Worm (Caenorhabditis elegans): ENCODE results near the gene stip-1.

Gene stip-1

DNA sequence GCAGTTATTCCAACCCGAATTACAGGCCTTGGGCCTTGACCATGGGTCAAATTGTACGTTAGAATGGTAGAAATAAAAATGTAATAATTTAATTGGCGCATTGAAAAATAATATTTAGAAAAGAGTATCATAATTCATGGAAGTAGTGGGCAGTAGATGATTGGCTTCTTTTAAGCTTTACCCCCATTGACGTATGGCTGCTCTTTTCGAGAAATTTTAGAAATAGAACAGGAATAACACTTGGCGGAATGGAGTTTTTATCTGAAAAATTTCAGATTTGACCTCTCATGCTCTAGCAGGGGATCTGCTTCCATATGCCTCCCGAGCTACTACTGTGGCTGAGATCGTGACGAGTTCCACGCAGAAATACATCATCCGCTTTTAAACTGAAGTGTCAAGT, 41.1 kb downstream of the stip-1 start, which contains the start of gene gcy-4:
TSS of gene gcy-4 (minus strand) at position 101 of the 400 bp plus-strand sequence.
- no peak for TF ChIP-seq unc-62 (GFP tag; optimal IDR thresholded peaks at IDR 0.05)
- no peak for TF ChIP-seq aly-2 (tag; optimal IDR thresholded peaks at IDR 0.05)
- TF ChIP-seq zag-1 (tag; optimal IDR thresholded peaks at IDR 0.05) = no peak
- TF ChIP-seq F13H6.1 (tag; optimal IDR thresholded peaks at IDR 0.05) = no peak
- no peak for TF ChIP-seq fos-1 (tag; optimal IDR thresholded peaks at IDR 0.05)
- TF ChIP-seq ztf-1 (GFP tag; conservative IDR thresholded peaks at IDR 0.05) = no peak
- no peak for TF ChIP-seq nhr-237 (tag; optimal IDR thresholded peaks at IDR 0.05)
- TF ChIP-seq ama-1 (optimal IDR thresholded peaks at IDR 0.05) = no peak
- TF ChIP-seq elt-3 (tag; optimal IDR thresholded peaks at IDR 0.05) = no peak
- no peak for TF ChIP-seq lin-13 (GFP tag; optimal IDR thresholded peaks at IDR 0.05)
- TF ChIP-seq nhr-77 (tag; optimal IDR thresholded peaks at IDR 0.05) = no peak

- peak; percentile 39 for TF ChIP-seq snpc-4 (tag; optimal IDR thresholded peaks at IDR 0.05)
- TF ChIP-seq C34F6.9 (tag; optimal IDR thresholded peaks at IDR 0.05) = peak; percentile 71
- TF ChIP-seq gmeb-1 (tag; optimal IDR thresholded peaks at IDR 0.05) = peak; percentile 81
- TF ChIP-seq mab-5 (tag; optimal IDR thresholded peaks at IDR 0.05) = peak; percentile 9
- peak; percentile 79 for TF ChIP-seq lin-13 (GFP tag; optimal IDR thresholded peaks at IDR 0.05)
- TF ChIP-seq crh-2 (tag; optimal IDR thresholded peaks at IDR 0.05) = peak; percentile 69
- TF ChIP-seq lsy-2 (tag; optimal IDR thresholded peaks at IDR 0.05) = peak; percentile 13 to 76
- TF ChIP-seq ceh-16 (tag; optimal IDR thresholded peaks at IDR 0.05) = no peak
- peak; percentile 77 for TF ChIP-seq F13H6.1 (tag; optimal IDR thresholded peaks at IDR 0.05)
- TF ChIP-seq ztf-11 (tag; optimal IDR thresholded peaks at IDR 0.05) = no peak
- no peak for TF ChIP-seq nhr-237 (tag; optimal IDR thresholded peaks at IDR 0.05)
- peak; percentile 83 for TF ChIP-seq lin-11 (tag; optimal IDR thresholded peaks at IDR 0.05)
- peak; percentile 51 for TF ChIP-seq skn-1 (tag; optimal IDR thresholded peaks at IDR 0.05)
- peak; percentile 44 for TF ChIP-seq ama-1 (optimal IDR thresholded peaks at IDR 0.05)
- TF ChIP-seq ceh-82 (tag; optimal IDR thresholded peaks at IDR 0.05) = no peak
- peak; percentile 80 for TF ChIP-seq sma-9 (GFP tag; optimal IDR thresholded peaks at IDR 0.05)
- no peak for TF ChIP-seq sma-9 (tag; optimal IDR thresholded peaks at IDR 0.05)
- no peak for TF ChIP-seq zag-1 (tag; optimal IDR thresholded peaks at IDR 0.05)
- no peak for TF ChIP-seq nhr-77 (tag; optimal IDR thresholded peaks at IDR 0.05)
- TF ChIP-seq fos-1 (tag; optimal IDR thresholded peaks at IDR 0.05) = peak; percentile 38
- peak; percentile 76 for TF ChIP-seq sma-3 (GFP tag; optimal IDR thresholded peaks at IDR 0.05)
- TF ChIP-seq unc-55 (GFP tag; optimal IDR thresholded peaks at IDR 0.05) = peak; percentile 86
- TF ChIP-seq ztf-4 (tag; optimal IDR thresholded peaks at IDR 0.05) = peak; percentile 63
- peak; percentile 38 for TF ChIP-seq blmp-1 (tag; optimal IDR thresholded peaks at IDR 0.05; ENCODE audit: insufficient read depth)
- peak; percentile 36 for TF ChIP-seq nhr-21 (tag; optimal IDR thresholded peaks at IDR 0.05)
- TF ChIP-seq nhr-129 (tag; optimal IDR thresholded peaks at IDR 0.05) = peak; percentile 40
Measured at ce11 chrII:10303663-10304115, 46.1 kb downstream of the stip-1 start, which contains the start of gene vha-9. vha-9 (minus strand) TSS chrII:10303713.

DNA sequence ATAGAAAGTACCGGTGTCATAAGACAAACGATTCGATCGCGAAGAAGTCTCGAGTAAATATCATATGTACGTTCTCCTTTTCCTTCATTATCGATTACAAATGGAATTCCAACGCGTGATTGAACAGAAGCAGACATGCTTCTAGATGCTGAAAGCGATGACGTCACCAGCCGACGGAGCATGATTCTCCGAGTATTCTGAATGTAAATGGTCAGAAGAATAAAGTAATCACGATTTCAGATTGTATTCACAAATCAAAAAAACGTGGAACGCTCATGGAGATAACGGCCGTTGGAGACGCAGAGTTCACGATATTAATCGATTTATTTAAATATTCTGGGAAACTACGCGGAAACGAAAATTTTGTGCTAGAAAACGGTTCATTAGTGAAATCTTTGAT, 47.2 kb downstream of the stip-1 start, which contains the start of gene clpp-1:
TSS of gene clpp-1 (minus strand) at position 197 of the 400 bp plus-strand sequence.
- TF ChIP-seq gmeb-1 (tag; optimal IDR thresholded peaks at IDR 0.05) (peak; percentile 43), lsy-2 (tag; optimal IDR thresholded peaks at IDR 0.05) (peak in 1 of 2 experiments; percentile 29), nhr-129 (tag; optimal IDR thresholded peaks at IDR 0.05) (peak; percentile 36), ama-1 (optimal IDR thresholded peaks at IDR 0.05) (peak; percentile 58), egl-27 (tag; optimal IDR thresholded peaks at IDR 0.05) (no peak), sma-9 (GFP tag; optimal IDR thresholded peaks at IDR 0.05) (peak; percentile 23), sma-9 (tag; optimal IDR thresholded peaks at IDR 0.05) (no peak), sma-3 (GFP tag; optimal IDR thresholded peaks at IDR 0.05) (no peak), crh-2 (tag; optimal IDR thresholded peaks at IDR 0.05) (peak; percentile 5), unc-62 (GFP tag; optimal IDR thresholded peaks at IDR 0.05) (no peak)

ce11 chrII:10300954-10301353, 48.9 kb downstream of the stip-1 start, which contains the start of gene mdt-22:
mdt-22 (plus strand) TSS chrII:10301216.
- TF ChIP-seq Y55F3AM.14 (GFP tag; optimal IDR thresholded peaks at IDR 0.05) = peak; percentile 4
- TF ChIP-seq lin-13 (GFP tag; optimal IDR thresholded peaks at IDR 0.05) = peak; percentile 77
- TF ChIP-seq zag-1 (tag; optimal IDR thresholded peaks at IDR 0.05) = peak; percentile 33
- TF ChIP-seq F13H6.1 (tag; optimal IDR thresholded peaks at IDR 0.05) = peak; percentile 78
- no peak for TF ChIP-seq ceh-82 (tag; optimal IDR thresholded peaks at IDR 0.05)
- TF ChIP-seq nhr-129 (tag; optimal IDR thresholded peaks at IDR 0.05) = peak; percentile 82
- TF ChIP-seq nhr-21 (tag; optimal IDR thresholded peaks at IDR 0.05) = peak; percentile 46
- TF ChIP-seq R02D3.7 (tag; optimal IDR thresholded peaks at IDR 0.05) = peak; percentile 26
- TF ChIP-seq nhr-25 (tag; optimal IDR thresholded peaks at IDR 0.05) = peak; percentile 27
- peak; percentile 74 for TF ChIP-seq crh-2 (tag; optimal IDR thresholded peaks at IDR 0.05)
- peak; percentile 79 to 84 for TF ChIP-seq lsy-2 (tag; optimal IDR thresholded peaks at IDR 0.05)
- TF ChIP-seq alr-1 (tag; optimal IDR thresholded peaks at IDR 0.05) = no peak
- peak; percentile 81 for TF ChIP-seq lin-11 (tag; optimal IDR thresholded peaks at IDR 0.05)
- no peak for TF ChIP-seq nhr-23 (tag; optimal IDR thresholded peaks at IDR 0.05)
- peak; percentile 84 for TF ChIP-seq C34F6.9 (tag; optimal IDR thresholded peaks at IDR 0.05)
- TF ChIP-seq fos-1 (tag; optimal IDR thresholded peaks at IDR 0.05) = peak; percentile 52
- no peak for TF ChIP-seq nhr-11 (tag; optimal IDR thresholded peaks at IDR 0.05)
- peak; percentile 2 for TF ChIP-seq ZK546.5 (tag; optimal IDR thresholded peaks at IDR 0.05)
- peak; percentile 91 for TF ChIP-seq unc-55 (GFP tag; optimal IDR thresholded peaks at IDR 0.05)
- peak; percentile 74 for TF ChIP-seq sma-9 (GFP tag; optimal IDR thresholded peaks at IDR 0.05)
- no peak for TF ChIP-seq sma-9 (tag; optimal IDR thresholded peaks at IDR 0.05)
- peak; percentile 62 for TF ChIP-seq sma-3 (GFP tag; optimal IDR thresholded peaks at IDR 0.05)
- peak; percentile 46 for TF ChIP-seq egl-27 (tag; optimal IDR thresholded peaks at IDR 0.05)
- peak; percentile 45 for TF ChIP-seq snpc-4 (tag; optimal IDR thresholded peaks at IDR 0.05)
- TF ChIP-seq nhr-6 (tag; optimal IDR thresholded peaks at IDR 0.05) = peak; percentile 55
- TF ChIP-seq mab-5 (tag; optimal IDR thresholded peaks at IDR 0.05) = no peak
- peak; percentile 94 for TF ChIP-seq gmeb-1 (tag; optimal IDR thresholded peaks at IDR 0.05)
- TF ChIP-seq unc-62 (GFP tag; optimal IDR thresholded peaks at IDR 0.05) = no peak

Measured in whole organism, L2 larva.